Worm (Caenorhabditis elegans) whole organism, mixed stage, embryonic: ENCODE measurements around the gene ugt-9.

Experiments used
- lin-13 ChIP-seq: fragments of 150-350 bp; optimal IDR thresholded peaks from 2 replicates; lab custom pipeline; 2014; ENCODE audit warnings: missing biosample characterization, missing genetic modification characterization
- nhr-237 ChIP-seq: fragments of 150-350 bp; optimal IDR thresholded peaks from 2 replicates; lab custom pipeline; 2014; ENCODE audit warnings: missing biosample characterization, missing genetic modification characterization
- sem-2 ChIP-seq: fragments of 200-800 bp; sonication (Bioruptor generic); optimal IDR thresholded peaks from 2 replicates; lab custom pipeline; 2018; ENCODE audit warnings: mild to moderate bottlenecking, missing genetic modification characterization, missing compliant biosample characterization

DNA sequence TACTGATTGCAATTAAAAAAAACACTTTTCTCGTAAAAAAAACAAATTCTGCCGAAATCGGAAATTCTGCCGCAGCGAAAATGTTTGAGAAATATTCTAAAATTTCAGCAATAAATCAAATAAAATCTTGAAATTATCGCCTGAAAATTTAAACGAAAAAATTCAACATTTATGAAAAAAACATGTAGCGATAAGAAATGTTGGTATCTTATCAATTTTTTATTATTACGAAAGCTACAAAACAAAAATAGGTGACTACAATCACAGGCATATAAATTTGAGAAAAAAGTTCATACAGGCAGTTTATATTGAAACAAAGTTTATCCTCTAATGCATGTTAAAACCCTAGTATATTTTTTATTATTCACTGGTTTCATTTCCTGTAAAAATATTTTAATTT lies 10.1 kb downstream of the ugt-9 start, which contains the start of gene ugt-14:
- TF ChIP-seq nhr-237 (tag; lab: Kevin White, UChicago) (no peak), lin-13 (no peak), sem-2 (GFP tag; lab: Kevin White, UChicago) (no peak)
